Fruit fly (Drosophila melanogaster) whole organism, prepupa: Measurements from ENCODE around the gene CG12523.
A peak's percentile ranks its signal among the peaks of the same experiment; 100 is the strongest.

Experiments
- CG10631 ChIP-seq: fragments of 200-800 bp; sonication (Bioruptor generic); optimal IDR thresholded peaks from 2 replicates; lab custom pipeline; 2016; ENCODE audit warnings: missing biosample characterization, missing genetic modification characterization
- CG16779 ChIP-seq: fragments of 200-800 bp; sonication (Bioruptor generic); optimal IDR thresholded peaks from 3 replicates; lab custom pipeline; 2017; ENCODE audit warnings: missing biosample characterization, mild to moderate bottlenecking, missing genetic modification characterization
- CG3032 ChIP-seq: fragments of 200-800 bp; optimal IDR thresholded peaks from 2 replicates; lab custom pipeline; 2019; ENCODE audit warnings: missing biosample characterization, mild to moderate bottlenecking, missing genetic modification characterization, moderate library complexity
- CG3919 ChIP-seq: fragments of 200-800 bp; sonication (Bioruptor generic); optimal IDR thresholded peaks from 3 replicates; lab custom pipeline; 2016; ENCODE audit warnings: missing biosample characterization, missing genetic modification characterization
- CG6854 ChIP-seq: fragments of 200-800 bp; sonication (Bioruptor generic); optimal IDR thresholded peaks from 2 replicates; lab custom pipeline; 2017; ENCODE audit warnings: missing biosample characterization, mild to moderate bottlenecking, missing genetic modification characterization
- OdsH ChIP-seq: fragments of 200-800 bp; sonication (Bioruptor generic); optimal IDR thresholded peaks from 3 replicates; lab custom pipeline; 2016; ENCODE audit warnings: missing biosample characterization, missing genetic modification characterization
- Smox ChIP-seq: fragments of 200-800 bp; sonication (Bioruptor generic); optimal IDR thresholded peaks from 3 replicates; lab custom pipeline; 2016; ENCODE audit warnings: missing biosample characterization, missing genetic modification characterization
- acj6 ChIP-seq: fragments of 200-800 bp; sonication (Bioruptor generic); optimal IDR thresholded peaks from 3 replicates; lab custom pipeline; 2016; ENCODE audit warnings: missing biosample characterization, missing genetic modification characterization

DNA sequence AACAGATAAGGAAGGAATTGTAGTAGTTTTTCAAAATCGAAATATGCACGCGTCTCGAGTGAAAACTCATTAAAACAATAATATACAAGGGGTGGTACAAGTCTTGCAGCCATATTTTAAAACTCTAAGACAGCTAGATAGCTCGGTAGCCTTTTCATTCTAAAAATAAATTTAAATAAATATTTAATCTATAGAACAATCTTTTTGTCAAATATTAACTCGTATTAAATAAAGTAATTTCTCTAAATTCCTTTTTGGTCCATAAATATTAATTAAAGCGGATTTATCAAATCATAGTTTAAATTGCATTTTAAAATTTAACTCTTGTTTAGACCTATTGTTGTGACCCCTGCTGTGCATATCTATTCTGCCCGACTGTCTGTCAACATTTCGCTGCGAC is 42.3 kb downstream of the CG12523 start:
- TF ChIP-seq OdsH = peak; percentile 39
- TF ChIP-seq acj6 (GFP tag; lab: Kevin White, UChicago) = peak; percentile 43
- TF ChIP-seq Smox = no peak
- TF ChIP-seq CG3919 (GFP tag; lab: Kevin White, UChicago) = no peak
- peak; percentile 44 for TF ChIP-seq CG10631 (GFP tag; lab: Kevin White, UChicago)
- TF ChIP-seq CG6854 (GFP tag; lab: Kevin White, UChicago) = no peak
- peak; percentile 22 for TF ChIP-seq CG3032 (tag; lab: Kevin White, UChicago)
- TF ChIP-seq CG16779 (tag; lab: Kevin White, UChicago) = peak; percentile 7
